Worm (Caenorhabditis elegans): ENCODE measurements around the gene srbc-82.

srbc-82 gene

DNA sequence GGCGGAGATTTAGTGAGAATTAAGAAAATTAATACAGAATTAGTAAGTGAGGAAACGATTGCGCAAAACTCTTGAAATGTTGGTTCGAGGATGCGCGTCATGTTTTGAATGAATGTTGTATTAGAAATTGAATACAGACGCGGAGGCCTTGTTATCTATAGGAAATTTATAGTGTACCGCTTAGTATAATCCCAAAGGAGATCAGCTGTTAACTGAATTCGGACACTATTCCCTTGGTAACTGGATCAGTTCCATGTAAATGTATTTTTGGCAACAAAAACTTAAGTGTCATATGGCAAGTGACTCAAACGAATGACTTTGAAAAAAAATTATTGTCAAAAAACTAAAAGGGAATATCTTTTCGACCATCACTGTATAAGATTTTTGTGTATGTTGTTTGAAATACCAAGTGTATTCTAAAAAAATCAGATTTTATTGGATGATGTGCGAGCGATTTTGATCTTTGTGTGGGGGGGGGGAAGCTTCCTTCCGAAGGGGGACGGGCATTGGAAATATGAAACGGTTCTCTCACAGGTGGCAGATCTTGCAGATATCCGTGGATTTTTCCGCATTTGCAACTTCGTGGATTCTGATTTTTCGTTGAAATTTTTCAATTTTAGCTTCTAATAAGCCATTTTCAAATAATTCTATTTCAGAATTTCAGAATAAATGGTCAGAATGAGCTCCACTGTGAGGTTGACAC, 46.2 kb downstream of the srbc-82 start, which contains the start of the genes W08G11.5 and W08G11.1:
TSS of gene W08G11.5 (minus strand) at position 101 of the 703 bp plus-strand sequence.
TSS of gene W08G11.1 (plus strand) at position 653 of the 703 bp plus-strand sequence.
- no peak for TF ChIP-seq sem-2 (GFP tag; optimal IDR thresholded peaks at IDR 0.05)

ce11 chrV:16350061-16350460, 49.7 kb downstream of the srbc-82 start:
- TF ChIP-seq tbx-8 (GFP tag; optimal IDR thresholded peaks at IDR 0.05) (no peak), mab-5 (tag; optimal IDR thresholded peaks at IDR 0.05) (no peak), lsy-2 (tag; optimal IDR thresholded peaks at IDR 0.05) (no peak), blmp-1 (tag; optimal IDR thresholded peaks at IDR 0.05) (no peak), sem-2 (GFP tag; optimal IDR thresholded peaks at IDR 0.05) (no peak), ceh-43 (GFP tag; optimal IDR thresholded peaks at IDR 0.05) (no peak), bed-3 (GFP tag; optimal IDR thresholded peaks at IDR 0.05) (no peak), lin-13 (tag; optimal IDR thresholded peaks at IDR 0.05) (no peak), zip-8 (tag; optimal IDR thresholded peaks at IDR 0.05) (no peak)

DNA sequence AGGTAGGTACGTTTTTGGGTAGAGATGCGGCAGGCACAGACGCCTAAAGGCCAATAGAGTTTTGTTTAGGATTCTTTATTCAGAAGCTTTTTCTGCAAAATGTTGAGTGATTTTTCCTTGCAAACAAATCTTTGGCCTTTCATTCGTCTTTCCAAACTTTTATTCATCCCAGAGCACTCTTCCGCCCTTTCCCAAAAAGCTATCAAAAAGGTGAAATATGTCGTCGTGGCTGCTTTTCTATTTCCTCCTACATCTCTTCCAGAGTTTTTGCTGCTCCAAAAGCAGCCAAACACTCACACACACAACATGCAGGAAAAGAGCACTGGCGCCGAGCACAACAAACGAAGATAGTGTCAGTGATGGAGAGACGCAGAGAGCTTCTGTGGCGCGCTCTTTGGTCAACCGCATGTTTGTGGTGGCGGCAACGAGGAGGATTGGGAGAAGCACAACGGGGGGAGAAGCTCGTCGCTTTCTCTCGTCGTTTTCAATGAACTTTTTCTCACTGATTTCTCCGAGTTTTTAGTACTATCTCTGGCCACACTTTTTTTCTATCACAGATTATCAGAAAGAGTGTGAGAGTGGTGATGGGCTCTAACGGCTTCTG, 50.5 kb downstream of the srbc-82 start:
- TF ChIP-seq mls-2 (tag; optimal IDR thresholded peaks at IDR 0.05), result no peak
- TF ChIP-seq nhr-12 (tag; optimal IDR thresholded peaks at IDR 0.05), result no peak
- TF ChIP-seq ceh-43 (GFP tag; optimal IDR thresholded peaks at IDR 0.05), result no peak
- TF ChIP-seq unc-62 (GFP tag; optimal IDR thresholded peaks at IDR 0.05), result no peak
- no peak for TF ChIP-seq elt-1 (tag; optimal IDR thresholded peaks at IDR 0.05; ENCODE audit: borderline replicate concordance, insufficient read depth)
- TF ChIP-seq snpc-4 (tag; optimal IDR thresholded peaks at IDR 0.05), result no peak
- peak; percentile 0 for TF ChIP-seq mep-1 (tag; optimal IDR thresholded peaks at IDR 0.05)
- no peak for TF ChIP-seq ceh-39 (tag; optimal IDR thresholded peaks at IDR 0.05)
- no peak for TF ChIP-seq hlh-1 (tag; optimal IDR thresholded peaks at IDR 0.05)
- peak; percentile 77 for TF ChIP-seq unc-120 (tag; optimal IDR thresholded peaks at IDR 0.05; ENCODE audit: poor library complexity, severe bottlenecking)
- peak; percentile 33 for TF ChIP-seq drap-1 (GFP tag; optimal IDR thresholded peaks at IDR 0.05)
- no peak for TF ChIP-seq elt-3 (tag; optimal IDR thresholded peaks at IDR 0.05)
- TF ChIP-seq bed-3 (GFP tag; optimal IDR thresholded peaks at IDR 0.05), result no peak

Data from whole organism, mixed stage, embryonic.